Fruit fly (Drosophila melanogaster): ENCODE data around the gene daed.

daed gene

dm6 chr2L:2196590-2197474 is 19.3 kb downstream of the daed start (continued):
- TF ChIP-seq Sry-β (GFP tag; optimal IDR thresholded peaks at IDR 0.05), result peak; percentile 97
- TF ChIP-seq lbe (GFP tag; optimal IDR thresholded peaks at IDR 0.05), result peak; percentile 54
- no peak for TF ChIP-seq CG5953 (GFP tag; IDR thresholded peaks at IDR 0.05)
- TF ChIP-seq exex (tag; optimal IDR thresholded peaks at IDR 0.05), result peak; percentile 64
- peak; percentile 24 for TF ChIP-seq tio (GFP tag; optimal IDR thresholded peaks at IDR 0.05)
- peak; percentile 2 for TF ChIP-seq Six4 (GFP tag; optimal IDR thresholded peaks at IDR 0.05)
- TF ChIP-seq nerfin-1 (tag; optimal IDR thresholded peaks at IDR 0.05), result peak; percentile 40
- TF ChIP-seq CG9817 (tag; optimal IDR thresholded peaks at IDR 0.05), result peak; percentile 20
- no peak for TF ChIP-seq CG10321 (GFP tag; IDR thresholded peaks at IDR 0.05)
- TF ChIP-seq pnt (GFP tag; optimal IDR thresholded peaks at IDR 0.05), result no peak
- TF ChIP-seq CG10959 (GFP tag; IDR thresholded peaks at IDR 0.05), result no peak
- TF ChIP-seq zfh2 (GFP tag; optimal IDR thresholded peaks at IDR 0.05), result peak; percentile 18
- peak; percentile 65 for TF ChIP-seq CG4424 (GFP tag; optimal IDR thresholded peaks at IDR 0.05)
- peak; percentile 78 for TF ChIP-seq dm (GFP tag; optimal IDR thresholded peaks at IDR 0.05)
- TF ChIP-seq CG12104 (GFP tag; optimal IDR thresholded peaks at IDR 0.05), result no peak
- TF ChIP-seq Med (GFP tag), result peak; percentile 89
- TF ChIP-seq CG9797 (GFP tag; optimal IDR thresholded peaks at IDR 0.05), result no peak
- TF ChIP-seq CG9609 (GFP tag; optimal IDR thresholded peaks at IDR 0.05), result no peak
- TF ChIP-seq CG4730 (GFP tag; IDR thresholded peaks at IDR 0.05), result no peak
- peak; percentile 74 for TF ChIP-seq CG4328 (GFP tag; optimal IDR thresholded peaks at IDR 0.05)
- TF ChIP-seq btn (GFP tag; optimal IDR thresholded peaks at IDR 0.05), result no peak
- TF ChIP-seq Hey (tag; optimal IDR thresholded peaks at IDR 0.05), result peak; percentile 38
- TF ChIP-seq Lpt (GFP tag; optimal IDR thresholded peaks at IDR 0.05), result peak; percentile 32
- TF ChIP-seq gcm2 (GFP tag; optimal IDR thresholded peaks at IDR 0.05), result no peak
- no peak for TF ChIP-seq dan (GFP tag; IDR thresholded peaks at IDR 0.05)
- no peak for TF ChIP-seq CG2202 (tag; optimal IDR thresholded peaks at IDR 0.05)
- no peak for TF ChIP-seq so (GFP tag; IDR thresholded peaks at IDR 0.05)
- TF ChIP-seq CG17359 (tag; optimal IDR thresholded peaks at IDR 0.05), result peak; percentile 44
- TF ChIP-seq wdn (GFP tag; IDR thresholded peaks at IDR 0.05), result no peak
- peak; percentile 99 for TF ChIP-seq twi (tag; optimal IDR thresholded peaks at IDR 0.05)
- no peak for TF ChIP-seq kay (GFP tag; optimal IDR thresholded peaks at IDR 0.05)
- peak; percentile 72 for TF ChIP-seq CG18262 (tag; optimal IDR thresholded peaks at IDR 0.05)
- no peak for TF ChIP-seq CG31441 (GFP tag; IDR thresholded peaks at IDR 0.05)
- TF ChIP-seq ase (GFP tag; IDR thresholded peaks at IDR 0.05), result no peak
- TF ChIP-seq CG14710 (tag; optimal IDR thresholded peaks at IDR 0.05), result peak; percentile 38
- no peak for TF ChIP-seq Ets65A (GFP tag)
- TF ChIP-seq Sry-δ (GFP tag; optimal IDR thresholded peaks at IDR 0.05), result peak; percentile 7
- TF ChIP-seq CG9215 (GFP tag; IDR thresholded peaks at IDR 0.05), result no peak
- TF ChIP-seq jigr1 (GFP tag; IDR thresholded peaks at IDR 0.05), result no peak
- TF ChIP-seq Dip3 (GFP tag; optimal IDR thresholded peaks at IDR 0.05), result peak; percentile 19
- TF ChIP-seq phol (tag; optimal IDR thresholded peaks at IDR 0.05), result peak; percentile 54
- TF ChIP-seq H15 (GFP tag; IDR thresholded peaks at IDR 0.05), result no peak
- peak; percentile 46 for TF ChIP-seq caup (GFP tag; optimal IDR thresholded peaks at IDR 0.05; ENCODE audit: severe bottlenecking)
- TF ChIP-seq HHEX (GFP tag; optimal IDR thresholded peaks at IDR 0.05), result peak; percentile 76
- TF ChIP-seq CG32532 (GFP tag; IDR thresholded peaks at IDR 0.05), result no peak
- TF ChIP-seq BtbVII (GFP tag; optimal IDR thresholded peaks at IDR 0.05), result peak; percentile 78
- no peak for TF ChIP-seq BEAF-32 (GFP tag; optimal IDR thresholded peaks at IDR 0.05)
- no peak for TF ChIP-seq tgo (GFP tag; IDR thresholded peaks at IDR 0.05)
- no peak for TF ChIP-seq fu2 (GFP tag; optimal IDR thresholded peaks at IDR 0.05)
- no peak for TF ChIP-seq gt (GFP tag; IDR thresholded peaks at IDR 0.05)
- peak; percentile 69 for TF ChIP-seq chn (GFP tag; optimal IDR thresholded peaks at IDR 0.05)
